Worm (Caenorhabditis elegans) whole organism, L1 larva: Measurements from ENCODE around the gene ZK1290.14.

Source experiments
- C04F5.9 ChIP-seq: sonication (generic microtip); optimal IDR thresholded peaks from 2 replicates; lab custom pipeline; 2016; ENCODE audit warnings: missing genetic modification characterization, missing compliant biosample characterization
- C16A3.4 ChIP-seq: fragments of 150-350 bp; optimal IDR thresholded peaks from 2 replicates; lab custom pipeline; 2014; ENCODE audit warnings: missing biosample characterization, missing genetic modification characterization
- F16B12.6 ChIP-seq: fragments of 150-350 bp; optimal IDR thresholded peaks from 2 replicates; lab custom pipeline; 2014; ENCODE audit warnings: missing biosample characterization, missing genetic modification characterization
- Y116A8C.19 ChIP-seq: sonication (generic microtip); optimal IDR thresholded peaks from 2 replicates; lab custom pipeline; 2016; ENCODE audit warnings: missing compliant biosample characterization, missing genetic modification characterization, borderline replicate concordance
- aha-1 ChIP-seq: fragments of 150-350 bp; optimal IDR thresholded peaks from 2 replicates; lab custom pipeline; 2014; ENCODE audit warnings: missing biosample characterization, missing genetic modification characterization
- blmp-1 ChIP-seq: fragments of 150-350 bp; optimal IDR thresholded peaks from 2 replicates; lab custom pipeline; 2014; ENCODE audit warnings: missing biosample characterization, missing genetic modification characterization
- ceh-63 ChIP-seq: fragments of 200-800 bp; sonication (Bioruptor generic); optimal IDR thresholded peaks from 2 replicates; lab custom pipeline; 2018; ENCODE audit warnings: mild to moderate bottlenecking, missing genetic modification characterization, missing compliant biosample characterization
- ceh-88 ChIP-seq: fragments of 200-800 bp; sonication (Bioruptor generic); IDR thresholded peaks from 2 replicates; pipeline ENCODE4 v1.3.6; 2022; ENCODE audit warnings: missing genetic modification characterization, missing compliant biosample characterization
- ces-1 ChIP-seq: fragments of 150-350 bp; optimal IDR thresholded peaks from 2 replicates; lab custom pipeline; 2014; ENCODE audit warnings: missing biosample characterization, missing genetic modification reagents, missing genetic modification characterization
- dpl-1 ChIP-seq, 3 experiments: fragments of 150-350 bp in 2 of 3; sonication (generic microtip) in 1 of 3; optimal IDR thresholded peaks; 2 replicates each; lab custom pipeline; 2014 to 2017; ENCODE audit warnings: missing biosample characterization in 3 of 3, missing genetic modification characterization in 3 of 3, missing genetic modification reagents in 3 of 3
- efl-1 ChIP-seq, 4 experiments: fragments of 150-350 bp; optimal IDR thresholded peaks in 3 of 4; peaks in 1 of 4; 1 replicate in 1 of 4; 2 replicates in 3 of 4; lab custom pipeline; 2014; ENCODE audit warnings: missing biosample characterization in 2 of 4, missing genetic modification characterization in 2 of 4, missing genetic modification reagents in 2 of 4
- elt-3 ChIP-seq, 6 experiments: fragments of 150-350 bp in 1 of 6; sonication (generic microtip); optimal IDR thresholded peaks; 2 replicates each; lab custom pipeline; 2017 to 2018; ENCODE audit warnings: missing biosample characterization in 6 of 6, missing genetic modification characterization in 6 of 6, inconsistent platforms in 1 of 6
- ets-5 ChIP-seq: fragments of 200-800 bp; sonication (Bioruptor generic); IDR thresholded peaks from 2 replicates; pipeline ENCODE4 v1.3.6; 2022; ENCODE audit warnings: missing genetic modification characterization, missing compliant biosample characterization
- fkh-10 ChIP-seq: sonication (generic microtip); optimal IDR thresholded peaks from 2 replicates; lab custom pipeline; 2017; ENCODE audit warnings: missing biosample characterization, missing genetic modification reagents, missing genetic modification characterization
- fkh-4 ChIP-seq: sonication (generic microtip); optimal IDR thresholded peaks from 2 replicates; lab custom pipeline; 2016; ENCODE audit warnings: missing compliant biosample characterization, missing genetic modification characterization, borderline replicate concordance
- fkh-8 ChIP-seq: sonication (generic microtip); optimal IDR thresholded peaks from 2 replicates; lab custom pipeline; 2016; ENCODE audit warnings: mild to moderate bottlenecking, missing genetic modification characterization, missing compliant biosample characterization
- fos-1 ChIP-seq: fragments of 150-350 bp; optimal IDR thresholded peaks from 2 replicates; lab custom pipeline; 2014; ENCODE audit warnings: missing biosample characterization, missing genetic modification characterization
- hlh-17 ChIP-seq: fragments of 200-800 bp; sonication (Bioruptor generic); optimal IDR thresholded peaks from 2 replicates; lab custom pipeline; 2018; ENCODE audit warnings: missing genetic modification characterization, mild to moderate bottlenecking, missing compliant biosample characterization, moderate library complexity, borderline replicate concordance
- hpl-2 ChIP-seq: fragments of 150-350 bp; optimal IDR thresholded peaks from 2 replicates; lab custom pipeline; 2014; ENCODE audit warnings: missing biosample characterization, missing genetic modification reagents, missing genetic modification characterization
- irx-1 ChIP-seq: sonication (generic microtip); optimal IDR thresholded peaks from 2 replicates; lab custom pipeline; 2016; ENCODE audit warnings: missing genetic modification characterization, missing compliant biosample characterization
- jun-1 ChIP-seq: fragments of 150-350 bp; optimal IDR thresholded peaks from 2 replicates; lab custom pipeline; 2014; ENCODE audit warnings: missing biosample characterization, missing genetic modification reagents, missing genetic modification characterization
- lin-13 ChIP-seq: fragments of 150-350 bp; optimal IDR thresholded peaks from 2 replicates; lab custom pipeline; 2014; ENCODE audit warnings: missing biosample characterization, missing genetic modification reagents, missing genetic modification characterization
- lin-15B ChIP-seq: fragments of 150-350 bp; sonication (generic microtip); optimal IDR thresholded peaks from 3 replicates; lab custom pipeline; 2014; ENCODE audit warnings: missing biosample characterization, missing genetic modification characterization
- lin-35 ChIP-seq, 2 experiments: fragments of 150-350 bp; optimal IDR thresholded peaks; 2 replicates each; lab custom pipeline; 2014; ENCODE audit warnings: missing biosample characterization in 2 of 2, missing genetic modification characterization in 2 of 2, missing genetic modification reagents in 2 of 2
- lir-3 ChIP-seq: sonication (generic microtip); optimal IDR thresholded peaks from 2 replicates; lab custom pipeline; 2016; ENCODE audit warnings: mild to moderate bottlenecking, missing genetic modification characterization, moderate library complexity, missing compliant biosample characterization; ENCODE audit not compliant: poor library complexity
- mab-9 ChIP-seq: fragments of 200-800 bp; sonication (Bioruptor generic); IDR thresholded peaks from 2 replicates; pipeline ENCODE4 v1.3.6; 2022; ENCODE audit warnings: missing genetic modification reagents, missing genetic modification characterization, missing compliant biosample characterization
- mep-1 ChIP-seq: fragments of 150-350 bp; optimal IDR thresholded peaks from 2 replicates; lab custom pipeline; 2014; ENCODE audit warnings: missing biosample characterization, missing genetic modification characterization
- nhr-19 ChIP-seq: fragments of 200-800 bp; sonication (Bioruptor generic); conservative IDR thresholded peaks from 2 replicates; pipeline ENCODE4 v1.3.6; 2022; ENCODE audit warnings: missing genetic modification characterization, missing compliant biosample characterization
- nhr-28 ChIP-seq: fragments of 150-350 bp; optimal IDR thresholded peaks from 2 replicates; lab custom pipeline; 2014; ENCODE audit warnings: missing biosample characterization, missing genetic modification characterization
- nhr-47 ChIP-seq: sonication (generic microtip); optimal IDR thresholded peaks from 2 replicates; lab custom pipeline; 2016; ENCODE audit warnings: mild to moderate bottlenecking, missing genetic modification characterization, moderate library complexity, missing compliant biosample characterization
- nhr-71 ChIP-seq: sonication (generic microtip); optimal IDR thresholded peaks from 2 replicates; lab custom pipeline; 2016; ENCODE audit warnings: mild to moderate bottlenecking, missing genetic modification characterization, moderate library complexity, missing compliant biosample characterization
- nhr-77 ChIP-seq: fragments of 150-350 bp; optimal IDR thresholded peaks from 2 replicates; lab custom pipeline; 2014; ENCODE audit warnings: missing biosample characterization, missing genetic modification characterization
- nhr-84 ChIP-seq: sonication (generic microtip); optimal IDR thresholded peaks from 2 replicates; lab custom pipeline; 2017; ENCODE audit warnings: missing biosample characterization, missing genetic modification characterization
- nhr-85 ChIP-seq: sonication (generic microtip); peaks from one replicate; lab custom pipeline; 2016; ENCODE audit warnings: missing genetic modification characterization, inconsistent platforms, missing compliant biosample characterization
- pag-3 ChIP-seq: sonication (generic microtip); optimal IDR thresholded peaks from 2 replicates; lab custom pipeline; 2017; ENCODE audit warnings: missing genetic modification characterization, mild to moderate bottlenecking, missing compliant biosample characterization, antibody characterized with exemption, borderline replicate concordance; ENCODE audit not compliant: insufficient read depth
- pax-3 ChIP-seq: fragments of 200-800 bp; sonication (Bioruptor generic); optimal IDR thresholded peaks from 2 replicates; lab custom pipeline; 2018; ENCODE audit warnings: mild to moderate bottlenecking, missing genetic modification characterization, moderate library complexity, missing compliant biosample characterization
- pqm-1 ChIP-seq: sonication (generic microtip); optimal IDR thresholded peaks from 3 replicates; lab custom pipeline; 2017; ENCODE audit warnings: missing biosample characterization, missing genetic modification characterization
- skn-1 ChIP-seq: fragments of 150-350 bp; optimal IDR thresholded peaks from 2 replicates; lab custom pipeline; 2014; ENCODE audit warnings: missing biosample characterization, missing genetic modification characterization
- snpc-4 ChIP-seq: fragments of 150-350 bp; optimal IDR thresholded peaks from 2 replicates; lab custom pipeline; 2014; ENCODE audit warnings: missing biosample characterization, missing genetic modification characterization
- snu-23 ChIP-seq: sonication (generic microtip); optimal IDR thresholded peaks from 2 replicates; lab custom pipeline; 2016; ENCODE audit warnings: missing genetic modification characterization, missing compliant biosample characterization
- sox-4 ChIP-seq: sonication (generic microtip); optimal IDR thresholded peaks from 2 replicates; lab custom pipeline; 2016; ENCODE audit warnings: missing genetic modification characterization, missing compliant biosample characterization
- sup-37 ChIP-seq: fragments of 200-800 bp; sonication (Bioruptor generic); optimal IDR thresholded peaks from 2 replicates; lab custom pipeline; 2018; ENCODE audit warnings: mild to moderate bottlenecking, missing genetic modification characterization, missing compliant biosample characterization
- swsn-7 ChIP-seq: sonication (generic microtip); optimal IDR thresholded peaks from 2 replicates; lab custom pipeline; 2016; ENCODE audit warnings: missing genetic modification characterization, missing compliant biosample characterization
- tbx-2 ChIP-seq: sonication (generic microtip); optimal IDR thresholded peaks from 2 replicates; lab custom pipeline; 2016; ENCODE audit warnings: missing genetic modification characterization, missing compliant biosample characterization
- tlp-1 ChIP-seq: fragments of 150-350 bp; optimal IDR thresholded peaks from 2 replicates; lab custom pipeline; 2014; ENCODE audit warnings: missing biosample characterization, missing genetic modification characterization
- unc-62 ChIP-seq: fragments of 150-350 bp; optimal IDR thresholded peaks from 2 replicates; lab custom pipeline; 2014; ENCODE audit warnings: missing biosample characterization, missing genetic modification reagents, missing genetic modification characterization
- unc-86 ChIP-seq: sonication (generic microtip); optimal IDR thresholded peaks from 2 replicates; lab custom pipeline; 2016; ENCODE audit warnings: missing genetic modification characterization, missing compliant biosample characterization
- unc-98 ChIP-seq: fragments of 200-800 bp; sonication (Bioruptor generic); IDR thresholded peaks from 2 replicates; pipeline ENCODE4 v1.3.6; 2022; ENCODE audit warnings: missing genetic modification characterization, missing compliant biosample characterization
- xbp-1 ChIP-seq: sonication (generic microtip); optimal IDR thresholded peaks from 2 replicates; lab custom pipeline; 2016; ENCODE audit warnings: missing genetic modification characterization, missing compliant biosample characterization
- zag-1 ChIP-seq: fragments of 150-350 bp; optimal IDR thresholded peaks from 2 replicates; lab custom pipeline; 2014; ENCODE audit warnings: missing biosample characterization, missing genetic modification characterization

The ZK1290.14 gene

ce11 chrII:7530944-7531343 lies 24.4 kb downstream of the ZK1290.14 start, which contains the start of gene wrt-1:
Gene wrt-1 (plus strand): TSS chrII:7530996.
- TF ChIP-seq jun-1: no peak
- peak; percentile 94 for TF ChIP-seq blmp-1 (tag; lab: Kevin White, UChicago)
- no peak for TF ChIP-seq nhr-84 (tag; lab: Kevin White, UChicago)
- no peak for TF ChIP-seq unc-86
- no peak for TF ChIP-seq efl-1 (optimal IDR thresholded peaks at IDR 0.05; lab: Kevin White, UChicago)
- TF ChIP-seq efl-1 (GFP tag; optimal IDR thresholded peaks at IDR 0.05 in 1 of 2; lab: Kevin White, UChicago): peak in 1 of 2 experiments; percentile 10
- TF ChIP-seq unc-62: no peak
- no peak for TF ChIP-seq C16A3.4 (tag; lab: Kevin White, UChicago)
- no peak for TF ChIP-seq unc-98

DNA sequence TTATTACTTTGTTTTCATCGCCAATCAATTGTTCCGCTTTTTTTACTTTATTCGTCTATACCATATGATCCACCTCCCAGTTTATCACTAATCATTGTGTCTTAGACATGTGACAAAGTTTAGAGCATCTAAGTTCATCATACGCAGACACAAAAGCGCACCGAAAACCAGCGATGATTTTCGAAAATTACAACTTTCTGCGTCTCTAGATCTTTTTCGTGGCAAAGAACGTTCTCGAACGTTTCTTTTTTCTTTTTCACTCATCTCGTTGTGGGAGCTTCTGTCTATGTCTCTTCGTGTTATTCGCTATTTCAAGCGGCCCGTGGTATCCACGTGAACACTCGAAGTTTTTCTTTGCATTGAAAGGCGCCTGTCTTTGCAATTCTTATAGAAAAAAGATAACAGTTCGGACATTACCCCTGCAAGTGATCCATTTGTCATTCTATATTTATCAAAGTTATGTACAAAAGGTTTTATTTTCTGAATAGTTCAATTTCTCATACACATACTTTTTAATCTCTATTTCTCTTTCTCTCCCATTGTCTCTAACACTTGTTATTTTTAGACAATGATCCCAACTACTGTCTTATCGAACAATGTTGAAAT lies 26.2 kb downstream of the ZK1290.14 start, which contains the start of gene ZK1290.5:
TSS of gene ZK1290.5 (plus strand) at position 566 of the 606 bp plus-strand sequence.
- no peak for TF ChIP-seq ces-1 (GFP tag; lab: Kevin White, UChicago)
- peak; percentile 85 for TF ChIP-seq swsn-7 (tag; lab: Kevin White, UChicago)
- peak; percentile 83 for TF ChIP-seq skn-1
- TF ChIP-seq fkh-8 (tag; lab: Kevin White, UChicago): peak; percentile 87
- peak; percentile 61 for TF ChIP-seq C16A3.4 (tag; lab: Kevin White, UChicago)
- peak; percentile 23 for TF ChIP-seq fos-1
- TF ChIP-seq elt-3 (tag; optimal IDR thresholded peaks at IDR 0.05; lab: Kevin White, UChicago): peak in 4 of 6 experiments; percentile 9 to 89 (median 72)
- TF ChIP-seq ets-5: no peak
- no peak for TF ChIP-seq zag-1 (tag; lab: Kevin White, UChicago)
- peak; percentile 80 for TF ChIP-seq irx-1 (tag; lab: Kevin White, UChicago)
- peak; percentile 33 for TF ChIP-seq snpc-4 (tag; lab: Kevin White, UChicago)
- no peak for TF ChIP-seq Y116A8C.19 (tag; lab: Kevin White, UChicago)
- TF ChIP-seq sox-4 (tag; lab: Kevin White, UChicago): no peak
- TF ChIP-seq snu-23 (GFP tag; lab: Kevin White, UChicago): peak; percentile 92
- TF ChIP-seq dpl-1 (GFP tag; optimal IDR thresholded peaks at IDR 0.05; lab: Kevin White, UChicago): peak; percentile 60 to 66 (median 62)
- peak; percentile 53 for TF ChIP-seq ceh-88 (GFP tag; lab: Robert Waterston, UW)
- no peak for TF ChIP-seq sup-37
- peak; percentile 9 for TF ChIP-seq fkh-10 (GFP tag; lab: Kevin White, UChicago)
- TF ChIP-seq jun-1: peak; percentile 62
- peak; percentile 54 for TF ChIP-seq lin-13 (GFP tag; lab: Kevin White, UChicago)
- TF ChIP-seq tbx-2 (tag; lab: Kevin White, UChicago): peak; percentile 92
- no peak for TF ChIP-seq C04F5.9
- TF ChIP-seq xbp-1 (tag; lab: Kevin White, UChicago): peak; percentile 76
- TF ChIP-seq lir-3 (tag; lab: Kevin White, UChicago): peak; percentile 60
- no peak for TF ChIP-seq ceh-63 (GFP tag; lab: Kevin White, UChicago)
- peak; percentile 62 to 79 for TF ChIP-seq lin-35 (GFP tag; optimal IDR thresholded peaks at IDR 0.05; lab: Kevin White, UChicago)
- TF ChIP-seq nhr-47: peak; percentile 86
- peak; percentile 92 for TF ChIP-seq nhr-19
- no peak for TF ChIP-seq F16B12.6 (tag; lab: Kevin White, UChicago)
- no peak for TF ChIP-seq fkh-4
- peak; percentile 98 for TF ChIP-seq nhr-71
- TF ChIP-seq lin-15B (tag; lab: Kevin White, UChicago): no peak
- TF ChIP-seq pax-3: peak; percentile 58
- TF ChIP-seq hlh-17: no peak
- no peak for TF ChIP-seq pqm-1 (tag; lab: Kevin White, UChicago)
- TF ChIP-seq hpl-2: peak; percentile 81
- no peak for TF ChIP-seq pag-3
- TF ChIP-seq mep-1 (tag; lab: Kevin White, UChicago): peak; percentile 87
- peak; percentile 84 for TF ChIP-seq blmp-1 (tag; lab: Kevin White, UChicago)
- no peak for TF ChIP-seq aha-1 (tag; lab: Kevin White, UChicago)
- TF ChIP-seq nhr-77 (tag; lab: Kevin White, UChicago): peak; percentile 91
- peak; percentile 98 for TF ChIP-seq nhr-85 (tag; lab: Kevin White, UChicago)
- TF ChIP-seq nhr-28 (tag; lab: Kevin White, UChicago): no peak
- peak; percentile 15; the same call in 1 of the 2 replicates for TF ChIP-seq mab-9 (GFP tag; lab: Robert Waterston, UW)
- TF ChIP-seq tlp-1 (tag; lab: Kevin White, UChicago): no peak
